Fruit fly (Drosophila melanogaster) whole organism, embryonic: ENCODE results near the gene Mvd.

ENCODE experiments used
- Asciz ChIP-seq: fragments of 200-800 bp; sonication (Bioruptor generic); optimal IDR thresholded peaks from 2 replicates; lab custom pipeline; 2017; ENCODE audit warnings: missing biosample characterization, mild to moderate bottlenecking, missing genetic modification characterization, missing genetic modification reagents
- B-H2 ChIP-seq: fragments of 200-800 bp; sonication (Bioruptor generic); optimal IDR thresholded peaks from 2 replicates; lab custom pipeline; 2018; ENCODE audit warnings: missing biosample characterization, mild to moderate bottlenecking, missing genetic modification characterization
- BEAF-32 ChIP-seq: fragments of 200-800 bp; sonication (Bioruptor generic); optimal IDR thresholded peaks from 3 replicates; lab custom pipeline; 2017; ENCODE audit warnings: missing biosample characterization, missing genetic modification characterization, mild to moderate bottlenecking, moderate library complexity, missing genetic modification reagents
- CG12659 ChIP-seq: fragments of 200-800 bp; sonication (Bioruptor generic); optimal IDR thresholded peaks from 3 replicates; lab custom pipeline; 2017; ENCODE audit warnings: mild to moderate bottlenecking, missing biosample characterization, missing genetic modification reagents, missing genetic modification characterization
- CG14014 ChIP-seq: fragments of 200-800 bp; sonication (Bioruptor generic); IDR thresholded peaks from 2 replicates; pipeline ENCODE4 v1.3.6; 2022; ENCODE audit warnings: missing biosample characterization, missing genetic modification characterization
- CG14710 ChIP-seq: fragments of 200-800 bp; sonication (Bioruptor generic); optimal IDR thresholded peaks from 3 replicates; lab custom pipeline; 2019; ENCODE audit warnings: missing biosample characterization, mild to moderate bottlenecking, missing genetic modification characterization, moderate library complexity
- CG14860 ChIP-seq: fragments of 200-800 bp; sonication (Bioruptor generic); IDR thresholded peaks from 3 replicates; pipeline ENCODE4 v1.3.6; 2022; ENCODE audit warnings: missing biosample characterization, missing genetic modification characterization; ENCODE audit not compliant: partially characterized antibody
- CG16813 ChIP-seq: fragments of 200-800 bp; sonication (Bioruptor generic); IDR thresholded peaks from 3 replicates; pipeline ENCODE4 v1.3.6; 2022; ENCODE audit warnings: missing biosample characterization, missing genetic modification characterization; ENCODE audit not compliant: partially characterized antibody
- CG17186 ChIP-seq: fragments of 200-800 bp; sonication (Bioruptor generic); optimal IDR thresholded peaks from 3 replicates; lab custom pipeline; 2017; ENCODE audit warnings: missing biosample characterization, missing genetic modification reagents, missing genetic modification characterization
- CG2116 ChIP-seq: fragments of 200-800 bp; sonication (Bioruptor generic); optimal IDR thresholded peaks from 3 replicates; lab custom pipeline; 2018; ENCODE audit warnings: missing biosample characterization, mild to moderate bottlenecking, missing genetic modification characterization
- CG2712 ChIP-seq: fragments of 200-800 bp; optimal IDR thresholded peaks from 3 replicates; lab custom pipeline; 2019; ENCODE audit warnings: missing biosample characterization, mild to moderate bottlenecking, missing genetic modification characterization, moderate library complexity
- CG34422 ChIP-seq: fragments of 200-800 bp; sonication (Bioruptor generic); IDR thresholded peaks from 3 replicates; pipeline ENCODE4 v1.3.6; 2022; ENCODE audit warnings: missing biosample characterization, missing genetic modification characterization
- CG3995 ChIP-seq: fragments of 200-800 bp; sonication (Bioruptor generic); optimal IDR thresholded peaks from 3 replicates; lab custom pipeline; 2016; ENCODE audit warnings: missing biosample characterization, missing genetic modification characterization
- CG4617 ChIP-seq: fragments of 200-800 bp; sonication (Bioruptor generic); optimal IDR thresholded peaks from 3 replicates; lab custom pipeline; 2016; ENCODE audit warnings: missing biosample characterization, missing genetic modification characterization, borderline replicate concordance
- CG5180 ChIP-seq: fragments of 200-800 bp; sonication (Bioruptor generic); optimal IDR thresholded peaks from 3 replicates; lab custom pipeline; 2017; ENCODE audit warnings: missing biosample characterization, missing genetic modification characterization, mild to moderate bottlenecking, moderate library complexity, missing genetic modification reagents
- CG6791 ChIP-seq: fragments of 200-800 bp; sonication (Bioruptor generic); IDR thresholded peaks from 3 replicates; pipeline ENCODE4 v1.3.6; 2022; ENCODE audit warnings: missing biosample characterization, missing genetic modification characterization; ENCODE audit not compliant: partially characterized antibody
- CG9437 ChIP-seq: fragments of 200-800 bp; sonication (Bioruptor generic); optimal IDR thresholded peaks from 2 replicates; lab custom pipeline; 2018; ENCODE audit warnings: missing biosample characterization, mild to moderate bottlenecking, missing genetic modification characterization
- CG9932 ChIP-seq: fragments of 200-800 bp; sonication (Bioruptor generic); IDR thresholded peaks from 2 replicates; pipeline ENCODE4 v1.3.6; 2022; ENCODE audit warnings: missing biosample characterization, missing genetic modification characterization
- Dll ChIP-seq: fragments of 200-800 bp; sonication (Bioruptor generic); IDR thresholded peaks from 4 replicates; pipeline ENCODE4 v1.3.6; 2022; ENCODE audit warnings: missing biosample characterization, missing genetic modification characterization; ENCODE audit not compliant: partially characterized antibody
- Doc3 ChIP-seq: fragments of 200-800 bp; sonication (Bioruptor generic); IDR thresholded peaks from 3 replicates; pipeline ENCODE4 v1.3.6; 2022; ENCODE audit warnings: missing biosample characterization, missing genetic modification characterization; ENCODE audit not compliant: partially characterized antibody
- Dref ChIP-seq: fragments of 200-800 bp; sonication (Bioruptor generic); IDR thresholded peaks from 2 replicates; pipeline ENCODE4 v1.3.6; 2022; ENCODE audit warnings: missing biosample characterization, missing genetic modification characterization
- E2f2 ChIP-seq: fragments of 200-800 bp; sonication (Bioruptor generic); IDR thresholded peaks from 2 replicates; pipeline ENCODE4 v1.3.6; 2022; ENCODE audit warnings: missing biosample characterization, missing genetic modification characterization
- Elba2 ChIP-seq: fragments of 200-800 bp; sonication (Bioruptor generic); optimal IDR thresholded peaks from 3 replicates; lab custom pipeline; 2016; ENCODE audit warnings: missing biosample characterization, missing genetic modification characterization
- Ets97D ChIP-seq: fragments of 200-800 bp; sonication (Bioruptor generic); optimal IDR thresholded peaks from 3 replicates; lab custom pipeline; 2016; ENCODE audit warnings: missing biosample characterization, missing genetic modification characterization
- HLH4C ChIP-seq: fragments of 200-800 bp; sonication (Bioruptor generic); IDR thresholded peaks from 3 replicates; pipeline ENCODE4 v1.3.6; 2022; ENCODE audit warnings: missing biosample characterization, missing genetic modification characterization; ENCODE audit not compliant: partially characterized antibody
- HmgZ ChIP-seq: fragments of 200-800 bp; sonication (Bioruptor generic); optimal IDR thresholded peaks from 2 replicates; lab custom pipeline; 2018; ENCODE audit warnings: missing biosample characterization, mild to moderate bottlenecking, missing genetic modification characterization
- MESR4 ChIP-seq: fragments of 200-800 bp; sonication (Bioruptor generic); optimal IDR thresholded peaks from 2 replicates; lab custom pipeline; 2018; ENCODE audit warnings: missing biosample characterization, mild to moderate bottlenecking, missing genetic modification characterization, moderate library complexity
- Med ChIP-seq: fragments of 200-800 bp; sonication (Bioruptor generic); peaks from one replicate; lab custom pipeline; 2016; ENCODE audit warnings: missing biosample characterization, missing genetic modification characterization, mild to moderate bottlenecking, inconsistent platforms, moderate library complexity
- Nf-YA ChIP-seq: fragments of 200-800 bp; sonication (Bioruptor generic); IDR thresholded peaks from 2 replicates; pipeline ENCODE4 v1.3.6; 2022; ENCODE audit warnings: missing biosample characterization, missing genetic modification characterization
- Opbp ChIP-seq: fragments of 200-800 bp; sonication (Bioruptor generic); IDR thresholded peaks from 3 replicates; pipeline ENCODE4 v1.3.6; 2022; ENCODE audit warnings: missing biosample characterization, missing genetic modification characterization; ENCODE audit not compliant: partially characterized antibody
- Rfx ChIP-seq: fragments of 200-800 bp; sonication (Bioruptor generic); IDR thresholded peaks from 2 replicates; pipeline ENCODE4 v1.3.6; 2022; ENCODE audit warnings: missing biosample characterization, missing genetic modification characterization
- Scr ChIP-seq: fragments of 200-800 bp; sonication (Bioruptor generic); IDR thresholded peaks from 2 replicates; pipeline ENCODE4 v1.3.6; 2022; ENCODE audit warnings: missing biosample characterization, missing genetic modification characterization; ENCODE audit not compliant: partially characterized antibody
- Six4 ChIP-seq: fragments of 200-800 bp; sonication (Bioruptor generic); optimal IDR thresholded peaks from 2 replicates; lab custom pipeline; 2016; ENCODE audit warnings: missing biosample characterization, missing genetic modification characterization
- Sox100B ChIP-seq: fragments of 200-800 bp; sonication (Bioruptor generic); optimal IDR thresholded peaks from 3 replicates; lab custom pipeline; 2018; ENCODE audit warnings: missing biosample characterization, mild to moderate bottlenecking, missing genetic modification characterization
- Xrp1 ChIP-seq: fragments of 200-800 bp; sonication (Bioruptor generic); IDR thresholded peaks from 2 replicates; pipeline ENCODE4 v1.3.6; 2022; ENCODE audit warnings: missing biosample characterization, missing genetic modification characterization
- amos ChIP-seq: fragments of 200-800 bp; sonication (Bioruptor generic); IDR thresholded peaks from 2 replicates; pipeline ENCODE4 v1.3.6; 2022; ENCODE audit warnings: missing biosample characterization, missing genetic modification characterization; ENCODE audit not compliant: partially characterized antibody
- ara ChIP-seq: fragments of 200-800 bp; sonication (Bioruptor generic); IDR thresholded peaks from 2 replicates; pipeline ENCODE4 v1.3.6; 2022; ENCODE audit warnings: missing biosample characterization, missing genetic modification characterization
- bsh ChIP-seq, 2 experiments: fragments of 200-800 bp; sonication (Bioruptor generic); optimal IDR thresholded peaks; 2 replicates each; lab custom pipeline; 2017 to 2018; ENCODE audit warnings: mild to moderate bottlenecking in 2 of 2, missing biosample characterization in 2 of 2, missing genetic modification characterization in 2 of 2, moderate library complexity in 1 of 2
- dm ChIP-seq: fragments of 200-800 bp; sonication (Bioruptor generic); optimal IDR thresholded peaks from 3 replicates; lab custom pipeline; 2016; ENCODE audit warnings: missing biosample characterization, missing genetic modification characterization
- dmrt11E ChIP-seq: fragments of 200-800 bp; sonication (Bioruptor generic); optimal IDR thresholded peaks from 3 replicates; lab custom pipeline; 2018; ENCODE audit warnings: missing biosample characterization, mild to moderate bottlenecking, missing genetic modification characterization, moderate library complexity
- insv ChIP-seq, 2 experiments: fragments of 200-800 bp; sonication (Bioruptor generic); optimal IDR thresholded peaks; 3 replicates each; lab custom pipeline; 2016 to 2018; ENCODE audit warnings: missing biosample characterization in 2 of 2, missing genetic modification characterization in 2 of 2
- pzg ChIP-seq: fragments of 200-800 bp; sonication (Bioruptor generic); optimal IDR thresholded peaks from 3 replicates; lab custom pipeline; 2018; ENCODE audit warnings: missing biosample characterization, mild to moderate bottlenecking, missing genetic modification characterization, moderate library complexity
- row ChIP-seq: fragments of 200-800 bp; sonication (Bioruptor generic); IDR thresholded peaks from 3 replicates; pipeline ENCODE4 v1.3.6; 2022; ENCODE audit warnings: missing biosample characterization, missing genetic modification characterization
- stwl ChIP-seq: fragments of 200-800 bp; sonication (Bioruptor generic); optimal IDR thresholded peaks from 3 replicates; lab custom pipeline; 2018; ENCODE audit warnings: missing biosample characterization, mild to moderate bottlenecking, missing genetic modification characterization, moderate library complexity
- tna ChIP-seq: fragments of 200-800 bp; sonication (Bioruptor generic); IDR thresholded peaks from 2 replicates; pipeline ENCODE4 v1.3.6; 2022; ENCODE audit warnings: missing biosample characterization, missing genetic modification characterization; ENCODE audit not compliant: partially characterized antibody
- trem ChIP-seq: fragments of 200-800 bp; optimal IDR thresholded peaks from 3 replicates; lab custom pipeline; 2019; ENCODE audit warnings: missing biosample characterization, mild to moderate bottlenecking, missing genetic modification characterization, moderate library complexity
- unc-4 ChIP-seq: fragments of 200-800 bp; sonication (Bioruptor generic); IDR thresholded peaks from 2 replicates; pipeline ENCODE4 v1.3.6; 2022; ENCODE audit warnings: missing biosample characterization, missing genetic modification characterization; ENCODE audit not compliant: partially characterized antibody

Mvd gene

dm6 chrX:15761298-15761640 is 12.3 kb downstream of the Mvd start (continued):
- no peak for TF ChIP-seq CG5180 (GFP tag; lab: Kevin White, UChicago)
- TF ChIP-seq ara (GFP tag; lab: Robert Waterston, UW): no peak
- TF ChIP-seq Xrp1 (GFP tag; lab: Robert Waterston, UW): no peak
- no peak for TF ChIP-seq dmrt11E (tag; lab: Kevin White, UChicago)
- no peak for TF ChIP-seq CG14014 (GFP tag; lab: Robert Waterston, UW)

dm6 chrX:15762723-15763122 is 13.8 kb downstream of the Mvd start, which contains the start of gene Polr3A:
Polr3A (plus strand) TSS chrX:15762956.
- 0 out of 2 replicates have a peak, but pooled peaks have one; percentile 39 for TF ChIP-seq tna (GFP tag; lab: Robert Waterston, UW)
- TF ChIP-seq CG3995 (GFP tag; lab: Kevin White, UChicago): peak; percentile 4
- peak; percentile 62 for TF ChIP-seq HLH4C (GFP tag; lab: Robert Waterston, UW)
- TF ChIP-seq HmgZ: peak; percentile 11
- peak; percentile 74 for TF ChIP-seq CG17186
- no peak for TF ChIP-seq CG2712 (tag; lab: Kevin White, UChicago)
- peak; percentile 65; the same call in 3 of the 4 replicates for TF ChIP-seq Dll (GFP tag; lab: Robert Waterston, UW)
- peak; percentile 27 for TF ChIP-seq dm (GFP tag; lab: Kevin White, UChicago)
- TF ChIP-seq E2f2 (GFP tag; lab: Robert Waterston, UW): peak; percentile 78
- TF ChIP-seq CG14860 (GFP tag; lab: Robert Waterston, UW): peak; percentile 42; the same call in 1 of the 3 replicates
- TF ChIP-seq Rfx (GFP tag; lab: Robert Waterston, UW): 0 out of 2 replicates have a peak, but pooled peaks have one; percentile 31
- no peak for TF ChIP-seq Asciz (GFP tag; lab: Kevin White, UChicago)
- TF ChIP-seq amos (GFP tag; lab: Robert Waterston, UW): peak; percentile 71
- TF ChIP-seq Nf-YA (GFP tag; lab: Robert Waterston, UW): no peak
- TF ChIP-seq trem (tag; lab: Kevin White, UChicago): peak; percentile 12
- peak; percentile 7; the same call in 1 of the 3 replicates for TF ChIP-seq row (GFP tag; lab: Robert Waterston, UW)
- peak; percentile 61; the same call in 1 of the 2 replicates for TF ChIP-seq unc-4 (GFP tag; lab: Robert Waterston, UW)
- TF ChIP-seq CG9932 (GFP tag; lab: Robert Waterston, UW): no peak
- TF ChIP-seq CG2116 (GFP tag; lab: Kevin White, UChicago): peak; percentile 49
- TF ChIP-seq CG14710 (tag; lab: Kevin White, UChicago): peak; percentile 88
- TF ChIP-seq Doc3 (GFP tag; lab: Robert Waterston, UW): 0 out of 3 replicates have a peak, but pooled peaks have one; percentile 38
- TF ChIP-seq Opbp (GFP tag; lab: Robert Waterston, UW): peak; percentile 70
- peak; percentile 36; the same call in 1 of the 3 replicates for TF ChIP-seq CG34422 (GFP tag; lab: Robert Waterston, UW)
- TF ChIP-seq Sox100B (GFP tag; lab: Kevin White, UChicago): no peak
- TF ChIP-seq CG6791: peak; percentile 73; the same call in 2 of the 3 replicates
- peak; percentile 62 for TF ChIP-seq Scr (GFP tag; lab: Robert Waterston, UW)
- TF ChIP-seq CG12659 (GFP tag; lab: Kevin White, UChicago): peak; percentile 51
- TF ChIP-seq CG16813 (GFP tag; lab: Robert Waterston, UW): peak; percentile 63
- TF ChIP-seq CG9437 (GFP tag; lab: Kevin White, UChicago): peak; percentile 41
- peak; percentile 63 for TF ChIP-seq pzg
- peak; percentile 18 for TF ChIP-seq Med (GFP tag; lab: Kevin White, UChicago)
- peak; percentile 29 for TF ChIP-seq Ets97D (GFP tag; lab: Kevin White, UChicago)
- no peak for TF ChIP-seq Six4 (GFP tag; lab: Kevin White, UChicago)
- TF ChIP-seq stwl (tag; lab: Kevin White, UChicago): peak; percentile 48
- TF ChIP-seq Dref: peak; percentile 83
- peak; percentile 29 for TF ChIP-seq CG4617 (GFP tag; lab: Kevin White, UChicago)
- TF ChIP-seq B-H2 (GFP tag; lab: Kevin White, UChicago): no peak
- TF ChIP-seq MESR4 (GFP tag; lab: Kevin White, UChicago): peak; percentile 39
- peak; percentile 66 for TF ChIP-seq BEAF-32 (GFP tag; lab: Kevin White, UChicago)
- TF ChIP-seq insv (GFP tag; optimal IDR thresholded peaks at IDR 0.05; lab: Kevin White, UChicago): peak; percentile 89 to 99
- TF ChIP-seq Elba2 (GFP tag; lab: Kevin White, UChicago): peak; percentile 96
- no peak for TF ChIP-seq bsh (GFP tag; optimal IDR thresholded peaks at IDR 0.05; lab: Kevin White, UChicago)
